Fruit fly (Drosophila melanogaster) whole organism, pupa: ENCODE measurements around the gene Trs33.

ENCODE experiments used
- CG13204 ChIP-seq: fragments of 200-800 bp; sonication (Bioruptor generic); optimal IDR thresholded peaks from 2 replicates; lab custom pipeline; 2018; ENCODE audit warnings: missing biosample characterization, mild to moderate bottlenecking, missing genetic modification characterization, moderate library complexity
- CG14655 ChIP-seq: fragments of 200-800 bp; sonication (Bioruptor generic); optimal IDR thresholded peaks from 3 replicates; lab custom pipeline; 2017; ENCODE audit warnings: mild to moderate bottlenecking, missing biosample characterization, missing genetic modification reagents, missing genetic modification characterization
- CG15710 ChIP-seq: fragments of 200-800 bp; sonication (Bioruptor generic); optimal IDR thresholded peaks from 2 replicates; lab custom pipeline; 2018; ENCODE audit warnings: missing biosample characterization, mild to moderate bottlenecking, missing genetic modification characterization, moderate library complexity
- CG17806 ChIP-seq: fragments of 200-800 bp; sonication (Bioruptor generic); optimal IDR thresholded peaks from 2 replicates; lab custom pipeline; 2018; ENCODE audit warnings: missing biosample characterization, mild to moderate bottlenecking, missing genetic modification characterization, moderate library complexity
- CG4496 ChIP-seq: fragments of 200-800 bp; sonication (Bioruptor generic); IDR thresholded peaks from 3 replicates; pipeline ENCODE4 v1.3.6; 2022; ENCODE audit warnings: missing biosample characterization, missing genetic modification characterization
- CG9948 ChIP-seq: fragments of 200-800 bp; sonication (Bioruptor generic); optimal IDR thresholded peaks from 2 replicates; lab custom pipeline; 2018; ENCODE audit warnings: missing biosample characterization, mild to moderate bottlenecking, missing genetic modification characterization, moderate library complexity
- EcR ChIP-seq: fragments of 200-800 bp; sonication (Bioruptor generic); optimal IDR thresholded peaks from 3 replicates; lab custom pipeline; 2019; ENCODE audit warnings: missing biosample characterization, missing genetic modification characterization, mild to moderate bottlenecking, moderate library complexity, missing genetic modification reagents
- Snoo ChIP-seq: fragments of 200-800 bp; sonication (Bioruptor generic); optimal IDR thresholded peaks from 3 replicates; lab custom pipeline; 2017; ENCODE audit warnings: missing biosample characterization, mild to moderate bottlenecking, missing genetic modification characterization, inconsistent platforms
- fd96Ca ChIP-seq: fragments of 200-800 bp; sonication (Bioruptor generic); IDR thresholded peaks from 3 replicates; pipeline ENCODE4 v1.3.6; 2022; ENCODE audit warnings: missing biosample characterization, missing genetic modification characterization
- rn ChIP-seq: fragments of 200-800 bp; sonication (Bioruptor generic); IDR thresholded peaks from 2 replicates; pipeline ENCODE4 v1.3.6; 2022; ENCODE audit warnings: missing biosample characterization, missing genetic modification characterization

DNA sequence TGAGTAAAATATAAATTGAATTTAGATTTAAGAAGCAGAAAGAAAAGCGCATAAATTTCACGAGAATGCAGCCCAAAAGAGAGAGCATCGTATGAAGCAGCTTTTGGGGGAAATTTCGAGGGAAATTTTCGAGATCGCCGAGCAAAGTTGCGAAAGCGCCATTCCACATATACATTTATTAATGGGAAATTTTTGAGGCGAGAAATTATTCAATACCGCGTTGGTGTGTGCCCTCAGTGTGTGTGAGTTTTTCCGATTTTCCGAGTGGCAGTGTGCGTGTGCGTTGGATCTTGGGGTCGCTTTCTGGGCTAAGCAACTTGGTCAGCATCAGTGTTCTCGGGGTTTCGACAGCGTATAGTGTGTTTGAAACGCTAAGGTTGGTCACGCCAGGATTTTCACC is 40.9 kb downstream of the Trs33 start, which contains the start of gene Tm2:
- no peak for TF ChIP-seq EcR (GFP tag; lab: Kevin White, UChicago)
- no peak for TF ChIP-seq CG15710
- TF ChIP-seq Snoo: no peak
- no peak for TF ChIP-seq CG17806 (tag; lab: Kevin White, UChicago)
- no peak for TF ChIP-seq fd96Ca (GFP tag; lab: Robert Waterston, UW)
- TF ChIP-seq CG14655 (GFP tag; lab: Kevin White, UChicago): no peak
- no peak for TF ChIP-seq CG13204 (GFP tag; lab: Kevin White, UChicago)
- no peak for TF ChIP-seq rn (GFP tag; lab: Robert Waterston, UW)
- TF ChIP-seq CG9948 (tag; lab: Kevin White, UChicago): no peak
- TF ChIP-seq CG4496 (GFP tag; lab: Robert Waterston, UW): no peak
